Fruit fly (Drosophila melanogaster) whole organism, embryonic: ENCODE results near the gene CG7728.

ENCODE experiments used
- Aef1 ChIP-seq: fragments of 200-800 bp; sonication (Bioruptor generic); IDR thresholded peaks from 3 replicates; pipeline ENCODE4 v1.3.6; 2022; ENCODE audit warnings: missing biosample characterization, missing genetic modification characterization
- Antp ChIP-seq: fragments of 200-800 bp; sonication (Bioruptor generic); optimal IDR thresholded peaks from 3 replicates; lab custom pipeline; 2016; ENCODE audit warnings: missing biosample characterization, missing genetic modification characterization
- Atf-2 ChIP-seq: fragments of 200-800 bp; sonication (Bioruptor generic); optimal IDR thresholded peaks from 2 replicates; lab custom pipeline; 2016; ENCODE audit warnings: missing biosample characterization, missing genetic modification characterization
- Atf6 ChIP-seq: fragments of 200-800 bp; sonication (Bioruptor generic); IDR thresholded peaks from 2 replicates; pipeline ENCODE4 v1.3.6; 2022; ENCODE audit warnings: missing biosample characterization, missing genetic modification characterization
- Bdp1 ChIP-seq: fragments of 200-800 bp; sonication (Bioruptor generic); optimal IDR thresholded peaks from 3 replicates; lab custom pipeline; 2016; ENCODE audit warnings: missing biosample characterization, missing genetic modification characterization
- CG1024 ChIP-seq: fragments of 200-800 bp; sonication (Bioruptor generic); IDR thresholded peaks from 2 replicates; pipeline ENCODE4 v1.3.6; 2022; ENCODE audit warnings: missing biosample characterization, missing genetic modification characterization
- CG10321 ChIP-seq: fragments of 200-800 bp; sonication (Bioruptor generic); IDR thresholded peaks from 2 replicates; pipeline ENCODE4 v1.3.6; 2022; ENCODE audit warnings: missing biosample characterization, missing genetic modification characterization
- CG10462 ChIP-seq: fragments of 200-800 bp; sonication (Bioruptor generic); optimal IDR thresholded peaks from 2 replicates; lab custom pipeline; 2016; ENCODE audit warnings: missing biosample characterization, missing genetic modification characterization
- CG11085 ChIP-seq: fragments of 200-800 bp; sonication (Bioruptor generic); IDR thresholded peaks from 2 replicates; pipeline ENCODE4 v1.3.6; 2022; ENCODE audit warnings: missing biosample characterization, missing genetic modification characterization
- CG12104 ChIP-seq: fragments of 200-800 bp; sonication (Bioruptor generic); optimal IDR thresholded peaks from 3 replicates; lab custom pipeline; 2016; ENCODE audit warnings: missing biosample characterization, missing genetic modification characterization
- CG1233 ChIP-seq: fragments of 200-800 bp; sonication (Bioruptor generic); optimal IDR thresholded peaks from 4 replicates; lab custom pipeline; 2018; ENCODE audit warnings: missing biosample characterization, mild to moderate bottlenecking, missing genetic modification characterization
- CG15011 ChIP-seq: fragments of 200-800 bp; sonication (Bioruptor generic); optimal IDR thresholded peaks from 3 replicates; lab custom pipeline; 2018; ENCODE audit warnings: missing biosample characterization, mild to moderate bottlenecking, missing genetic modification characterization
- CG15479 ChIP-seq: fragments of 200-800 bp; sonication (Bioruptor generic); optimal IDR thresholded peaks from 3 replicates; lab custom pipeline; 2019; ENCODE audit warnings: missing biosample characterization, mild to moderate bottlenecking, missing genetic modification characterization, moderate library complexity
- CG1603 ChIP-seq: fragments of 200-800 bp; sonication (Bioruptor generic); optimal IDR thresholded peaks from 2 replicates; lab custom pipeline; 2019; ENCODE audit warnings: missing biosample characterization, mild to moderate bottlenecking, missing genetic modification characterization, moderate library complexity
- CG1832 ChIP-seq: fragments of 200-800 bp; sonication (Bioruptor generic); optimal IDR thresholded peaks from 2 replicates; lab custom pipeline; 2017; ENCODE audit warnings: missing biosample characterization, mild to moderate bottlenecking, missing genetic modification characterization, inconsistent platforms
- CG2129 ChIP-seq: fragments of 200-800 bp; sonication (Bioruptor generic); IDR thresholded peaks from 2 replicates; pipeline ENCODE4 v1.3.6; 2022; ENCODE audit warnings: missing biosample characterization, missing genetic modification characterization; ENCODE audit not compliant: partially characterized antibody
- CG2202 ChIP-seq: fragments of 200-800 bp; sonication (Bioruptor generic); optimal IDR thresholded peaks from 2 replicates; lab custom pipeline; 2018; ENCODE audit warnings: missing biosample characterization, mild to moderate bottlenecking, missing genetic modification characterization
- CG31224 ChIP-seq: fragments of 200-800 bp; sonication (Bioruptor generic); IDR thresholded peaks from 2 replicates; pipeline ENCODE4 v1.3.6; 2022; ENCODE audit warnings: missing biosample characterization, missing genetic modification characterization
- CG32767 ChIP-seq: fragments of 200-800 bp; sonication (Bioruptor generic); IDR thresholded peaks from 2 replicates; pipeline ENCODE4 v1.3.6; 2022; ENCODE audit warnings: missing biosample characterization, missing genetic modification characterization
- CG4360 ChIP-seq: fragments of 200-800 bp; sonication (Bioruptor generic); IDR thresholded peaks from 2 replicates; pipeline ENCODE4 v1.3.6; 2022; ENCODE audit warnings: missing biosample characterization, missing genetic modification characterization
- CG8478 ChIP-seq: fragments of >200 bp; optimal IDR thresholded peaks from 2 replicates; lab custom pipeline; 2018
- D19B ChIP-seq: fragments of 200-800 bp; sonication (Bioruptor generic); optimal IDR thresholded peaks from 2 replicates; lab custom pipeline; 2017; ENCODE audit warnings: missing biosample characterization, mild to moderate bottlenecking, missing genetic modification characterization
- Doc2 ChIP-seq: fragments of 200-800 bp; sonication (Bioruptor generic); IDR thresholded peaks from 2 replicates; pipeline ENCODE4 v1.3.6; 2022; ENCODE audit warnings: missing biosample characterization, missing genetic modification characterization
- Doc3 ChIP-seq: fragments of 200-800 bp; sonication (Bioruptor generic); IDR thresholded peaks from 3 replicates; pipeline ENCODE4 v1.3.6; 2022; ENCODE audit warnings: missing biosample characterization, missing genetic modification characterization; ENCODE audit not compliant: partially characterized antibody
- Elba2 ChIP-seq: fragments of 200-800 bp; sonication (Bioruptor generic); optimal IDR thresholded peaks from 3 replicates; lab custom pipeline; 2016; ENCODE audit warnings: missing biosample characterization, missing genetic modification characterization
- Hey ChIP-seq: fragments of 200-800 bp; sonication (Bioruptor generic); optimal IDR thresholded peaks from 3 replicates; lab custom pipeline; 2018; ENCODE audit warnings: missing biosample characterization, mild to moderate bottlenecking, missing genetic modification characterization
- HmgZ ChIP-seq: fragments of 200-800 bp; sonication (Bioruptor generic); optimal IDR thresholded peaks from 2 replicates; lab custom pipeline; 2018; ENCODE audit warnings: missing biosample characterization, mild to moderate bottlenecking, missing genetic modification characterization
- Med ChIP-seq: fragments of 200-800 bp; sonication (Bioruptor generic); peaks from one replicate; lab custom pipeline; 2016; ENCODE audit warnings: missing biosample characterization, missing genetic modification characterization, mild to moderate bottlenecking, inconsistent platforms, moderate library complexity
- NC2β ChIP-seq: fragments of 200-800 bp; sonication (Bioruptor generic); optimal IDR thresholded peaks from 2 replicates; lab custom pipeline; 2016; ENCODE audit warnings: missing biosample characterization, missing genetic modification characterization
- Optix ChIP-seq: fragments of 200-800 bp; sonication (Bioruptor generic); IDR thresholded peaks from 3 replicates; pipeline ENCODE4 v1.3.6; 2022; ENCODE audit warnings: missing biosample characterization, missing genetic modification characterization
- Ptx1 ChIP-seq: fragments of 200-800 bp; sonication (Bioruptor generic); IDR thresholded peaks from 2 replicates; pipeline ENCODE4 v1.3.6; 2022; ENCODE audit warnings: missing biosample characterization, missing genetic modification characterization
- Ssrp ChIP-seq: fragments of 200-800 bp; sonication (Bioruptor generic); optimal IDR thresholded peaks from 2 replicates; lab custom pipeline; 2018; ENCODE audit warnings: missing biosample characterization, mild to moderate bottlenecking, missing genetic modification characterization, moderate library complexity
- ase ChIP-seq: fragments of 200-800 bp; sonication (Bioruptor generic); IDR thresholded peaks from 3 replicates; pipeline ENCODE4 v1.3.6; 2022; ENCODE audit warnings: missing biosample characterization, missing genetic modification characterization
- bab2 ChIP-seq: fragments of 200-800 bp; sonication (Bioruptor generic); optimal IDR thresholded peaks from 2 replicates; lab custom pipeline; 2016; ENCODE audit warnings: missing biosample characterization, missing genetic modification characterization
- bigmax ChIP-seq: fragments of 200-800 bp; sonication (Bioruptor generic); optimal IDR thresholded peaks from 2 replicates; lab custom pipeline; 2018; ENCODE audit warnings: missing biosample characterization, mild to moderate bottlenecking, missing genetic modification characterization
- cad ChIP-seq: fragments of >200 bp; optimal IDR thresholded peaks from 2 replicates; lab custom pipeline; 2017; ENCODE audit warnings: missing biosample characterization, missing genetic modification characterization
- ci ChIP-seq: fragments of 200-800 bp; sonication (Bioruptor generic); IDR thresholded peaks from 3 replicates; pipeline ENCODE4 v1.3.6; 2022; ENCODE audit warnings: missing biosample characterization, missing genetic modification characterization
- fru ChIP-seq: fragments of >200 bp; optimal IDR thresholded peaks from 2 replicates; lab custom pipeline; 2017
- gcm ChIP-seq: fragments of 200-800 bp; sonication (Bioruptor generic); optimal IDR thresholded peaks from 2 replicates; lab custom pipeline; 2019; ENCODE audit warnings: missing biosample characterization, mild to moderate bottlenecking, missing genetic modification characterization, moderate library complexity
- gfzf ChIP-seq: fragments of 200-800 bp; sonication (Bioruptor generic); optimal IDR thresholded peaks from 2 replicates; lab custom pipeline; 2016; ENCODE audit warnings: missing biosample characterization, mild to moderate bottlenecking, missing genetic modification characterization, moderate library complexity
- jigr1 ChIP-seq: fragments of 200-800 bp; sonication (Bioruptor generic); IDR thresholded peaks from 3 replicates; pipeline ENCODE4 v1.3.6; 2022; ENCODE audit warnings: missing biosample characterization, missing genetic modification characterization
- kay ChIP-seq: fragments of 200-800 bp; sonication (Bioruptor generic); optimal IDR thresholded peaks from 2 replicates; lab custom pipeline; 2016; ENCODE audit warnings: missing biosample characterization, missing genetic modification characterization
- lov ChIP-seq, 2 experiments: fragments of 200-800 bp in 1 of 2; fragments of >200 bp in 1 of 2; sonication (Bioruptor generic) in 1 of 2; IDR thresholded peaks in 1 of 2; optimal IDR thresholded peaks in 1 of 2; 2 replicates in 1 of 2; 3 replicates in 1 of 2; pipeline versions ENCODE4 v1.3.6 to Lab custom; 2017 to 2022; ENCODE audit warnings: missing biosample characterization in 1 of 2, missing genetic modification characterization in 1 of 2
- org-1 ChIP-seq: fragments of 200-800 bp; sonication (Bioruptor generic); optimal IDR thresholded peaks from 2 replicates; lab custom pipeline; 2017; ENCODE audit warnings: missing biosample characterization, missing genetic modification characterization
- pfk ChIP-seq: fragments of 200-800 bp; sonication (Bioruptor generic); optimal IDR thresholded peaks from 2 replicates; lab custom pipeline; 2018; ENCODE audit warnings: missing biosample characterization, mild to moderate bottlenecking, missing genetic modification characterization, moderate library complexity
- pnt ChIP-seq: fragments of 200-800 bp; sonication (Bioruptor generic); optimal IDR thresholded peaks from 3 replicates; lab custom pipeline; 2016; ENCODE audit warnings: missing biosample characterization, missing genetic modification characterization
- prd ChIP-seq, 3 experiments: fragments of >200 bp in 2 of 3; fragments of 200-800 bp in 1 of 3; sonication (Bioruptor generic) in 1 of 3; optimal IDR thresholded peaks in 2 of 3; IDR thresholded peaks in 1 of 3; 2 replicates in 2 of 3; 3 replicates in 1 of 3; pipeline versions ENCODE4 v1.3.6 to Lab custom; 2017 to 2022; ENCODE audit warnings: missing biosample characterization in 1 of 3, missing genetic modification characterization in 1 of 3
- row ChIP-seq: fragments of 200-800 bp; sonication (Bioruptor generic); IDR thresholded peaks from 3 replicates; pipeline ENCODE4 v1.3.6; 2022; ENCODE audit warnings: missing biosample characterization, missing genetic modification characterization
- sim ChIP-seq: fragments of 200-800 bp; sonication (Bioruptor generic); IDR thresholded peaks from 2 replicates; pipeline ENCODE4 v1.3.6; 2022; ENCODE audit warnings: missing biosample characterization, missing genetic modification characterization
- stwl ChIP-seq: fragments of 200-800 bp; sonication (Bioruptor generic); optimal IDR thresholded peaks from 3 replicates; lab custom pipeline; 2018; ENCODE audit warnings: missing biosample characterization, mild to moderate bottlenecking, missing genetic modification characterization, moderate library complexity
- tx ChIP-seq: fragments of 200-800 bp; sonication (Bioruptor generic); optimal IDR thresholded peaks from 2 replicates; lab custom pipeline; 2016; ENCODE audit warnings: missing biosample characterization, missing genetic modification characterization

Gene CG7728

DNA sequence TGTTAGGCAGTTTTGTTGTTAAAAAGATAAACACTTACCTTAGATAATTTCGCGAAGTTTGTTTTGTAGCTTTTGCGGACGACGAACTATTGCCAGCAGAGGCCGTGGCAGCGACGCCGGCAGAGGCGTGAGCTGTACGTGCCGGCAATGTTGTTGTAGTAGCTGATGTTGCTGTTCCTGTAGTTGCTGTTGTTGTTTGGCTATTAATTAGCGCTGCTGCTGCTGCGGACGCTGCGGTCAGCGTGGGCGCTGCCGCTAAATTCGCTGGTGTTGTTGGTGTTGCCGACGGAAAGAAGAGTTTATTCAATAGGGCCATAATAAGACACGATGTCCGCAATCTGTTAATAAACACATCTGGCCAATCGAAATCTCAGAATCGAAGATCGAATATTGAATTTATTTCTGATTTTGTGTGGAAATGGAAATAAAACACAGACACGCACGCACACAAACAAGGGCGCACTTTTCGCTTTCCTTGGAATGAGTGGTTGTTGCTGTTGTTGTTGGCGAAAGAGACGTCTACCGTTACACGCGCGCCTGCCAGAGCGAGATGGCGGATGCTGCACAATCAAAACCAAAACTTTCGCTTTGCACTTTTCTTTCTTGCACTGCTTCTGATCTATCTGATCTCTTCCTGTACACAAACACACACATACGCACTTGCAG is 4.9 kb upstream of the CG7728 start (continued):
- TF ChIP-seq stwl (tag; lab: Kevin White, UChicago) (no peak), ase (GFP tag; lab: Robert Waterston, UW) (no peak), CG4360 (GFP tag; lab: Robert Waterston, UW) (peak; percentile 90), Antp (GFP tag; lab: Kevin White, UChicago) (no peak), CG15479 (GFP tag; lab: Kevin White, UChicago) (no peak), bab2 (GFP tag; lab: Kevin White, UChicago) (no peak), NC2β (GFP tag; lab: Kevin White, UChicago) (no peak), fru (lab: Kevin White, UChicago) (no peak), pnt (no peak), bigmax (no peak), ci (GFP tag; lab: Robert Waterston, UW) (0 out of 3 replicates have a peak, but pooled peaks have one; percentile 19), Atf6 (GFP tag; lab: Robert Waterston, UW) (no peak), pfk (GFP tag; lab: Kevin White, UChicago) (no peak), CG32767 (no peak), D19B (GFP tag; lab: Kevin White, UChicago) (no peak), CG10462 (GFP tag; lab: Kevin White, UChicago) (no peak), Atf-2 (no peak), Ssrp (no peak), CG1603 (no peak), Aef1 (GFP tag; lab: Robert Waterston, UW) (0 out of 3 replicates have a peak, but pooled peaks have one; percentile 9), row (GFP tag; lab: Robert Waterston, UW) (0 out of 3 replicates have a peak, but pooled peaks have one; percentile 12), CG2129 (GFP tag; lab: Robert Waterston, UW) (no peak), prd (optimal IDR thresholded peaks at IDR 0.05; lab: Kevin White, UChicago) (no peak), prd (GFP tag; IDR thresholded peaks at IDR 0.05; lab: Robert Waterston, UW) (no peak), Optix (GFP tag; lab: Robert Waterston, UW) (no peak), Doc2 (GFP tag; lab: Robert Waterston, UW) (no peak), CG2202 (tag; lab: Kevin White, UChicago) (no peak), CG1832 (GFP tag; lab: Kevin White, UChicago) (peak; percentile 65), CG11085 (GFP tag; lab: Robert Waterston, UW) (no peak), CG31224 (GFP tag; lab: Robert Waterston, UW) (no peak), Doc3 (no peak), cad (no peak), CG1233 (GFP tag; lab: Kevin White, UChicago) (no peak), CG1024 (GFP tag; lab: Robert Waterston, UW) (0 out of 2 replicates have a peak, but pooled peaks have one; percentile 11), Hey (tag; lab: Kevin White, UChicago) (no peak), Med (peak; percentile 55), Bdp1 (GFP tag; lab: Kevin White, UChicago) (no peak), kay (GFP tag; lab: Kevin White, UChicago) (no peak), lov (optimal IDR thresholded peaks at IDR 0.05; lab: Kevin White, UChicago) (no peak), lov (GFP tag; IDR thresholded peaks at IDR 0.05; lab: Robert Waterston, UW) (no peak), CG12104 (GFP tag; lab: Kevin White, UChicago) (no peak), sim (GFP tag; lab: Robert Waterston, UW) (no peak), tx (GFP tag; lab: Kevin White, UChicago) (no peak), CG8478 (peak; percentile 30), CG15011 (GFP tag; lab: Kevin White, UChicago) (no peak), org-1 (GFP tag; lab: Kevin White, UChicago) (no peak), Ptx1 (GFP tag; lab: Robert Waterston, UW) (no peak), CG10321 (GFP tag; lab: Robert Waterston, UW) (peak; percentile 76), gfzf (no peak), HmgZ (no peak), gcm (GFP tag; lab: Kevin White, UChicago) (no peak), Elba2 (no peak), jigr1 (GFP tag; lab: Robert Waterston, UW) (no peak)
